Worm (Caenorhabditis elegans) whole organism, L3 larva: ENCODE measurements around the gene C48B4.9.

Source experiments
- R02D3.7 ChIP-seq: fragments of 150-350 bp; optimal IDR thresholded peaks from 2 replicates; lab custom pipeline; 2014; ENCODE audit warnings: missing biosample characterization, missing genetic modification characterization
- ama-1 ChIP-seq: fragments of 150-350 bp; optimal IDR thresholded peaks from 2 replicates; lab custom pipeline; 2018
- egl-27 ChIP-seq: sonication (generic microtip); optimal IDR thresholded peaks from 4 replicates; lab custom pipeline; 2017; ENCODE audit warnings: missing biosample characterization, missing genetic modification reagents, missing genetic modification characterization
- fos-1 ChIP-seq: fragments of 150-350 bp; optimal IDR thresholded peaks from 2 replicates; lab custom pipeline; 2014; ENCODE audit warnings: missing biosample characterization, missing genetic modification characterization
- jun-1 ChIP-seq: fragments of 150-350 bp; optimal IDR thresholded peaks from 2 replicates; lab custom pipeline; 2014; ENCODE audit warnings: missing biosample characterization, missing genetic modification reagents, missing genetic modification characterization
- lin-39 ChIP-seq: fragments of 150-350 bp; optimal IDR thresholded peaks from 2 replicates; lab custom pipeline; 2018; ENCODE audit warnings: missing biosample characterization, missing genetic modification reagents, missing genetic modification characterization
- mdl-1 ChIP-seq: fragments of 150-350 bp; optimal IDR thresholded peaks from 2 replicates; lab custom pipeline; 2014; ENCODE audit warnings: missing biosample characterization, missing genetic modification characterization
- nhr-25 ChIP-seq: sonication (generic microtip); optimal IDR thresholded peaks from 2 replicates; lab custom pipeline; 2017; ENCODE audit warnings: missing biosample characterization, missing genetic modification characterization
- nhr-77 ChIP-seq: fragments of 150-350 bp; optimal IDR thresholded peaks from 2 replicates; lab custom pipeline; 2014; ENCODE audit warnings: missing biosample characterization, missing genetic modification characterization
- pqm-1 ChIP-seq: fragments of 150-350 bp; optimal IDR thresholded peaks from 2 replicates; lab custom pipeline; 2017; ENCODE audit warnings: missing biosample characterization, missing genetic modification characterization, inconsistent platforms
- skn-1 ChIP-seq: fragments of 150-350 bp; optimal IDR thresholded peaks from 2 replicates; lab custom pipeline; 2014; ENCODE audit warnings: missing biosample characterization, missing genetic modification characterization
- snpc-4 ChIP-seq: fragments of 150-350 bp; optimal IDR thresholded peaks from 2 replicates; lab custom pipeline; 2014; ENCODE audit warnings: missing biosample characterization, missing genetic modification characterization
- unc-62 ChIP-seq: fragments of 150-350 bp; sonication (generic microtip); optimal IDR thresholded peaks from 4 replicates; lab custom pipeline; 2014; ENCODE audit warnings: missing biosample characterization, missing genetic modification reagents, missing genetic modification characterization
- zag-1 ChIP-seq: fragments of 150-350 bp; optimal IDR thresholded peaks from 2 replicates; lab custom pipeline; 2014; ENCODE audit warnings: missing biosample characterization, missing genetic modification characterization

DNA sequence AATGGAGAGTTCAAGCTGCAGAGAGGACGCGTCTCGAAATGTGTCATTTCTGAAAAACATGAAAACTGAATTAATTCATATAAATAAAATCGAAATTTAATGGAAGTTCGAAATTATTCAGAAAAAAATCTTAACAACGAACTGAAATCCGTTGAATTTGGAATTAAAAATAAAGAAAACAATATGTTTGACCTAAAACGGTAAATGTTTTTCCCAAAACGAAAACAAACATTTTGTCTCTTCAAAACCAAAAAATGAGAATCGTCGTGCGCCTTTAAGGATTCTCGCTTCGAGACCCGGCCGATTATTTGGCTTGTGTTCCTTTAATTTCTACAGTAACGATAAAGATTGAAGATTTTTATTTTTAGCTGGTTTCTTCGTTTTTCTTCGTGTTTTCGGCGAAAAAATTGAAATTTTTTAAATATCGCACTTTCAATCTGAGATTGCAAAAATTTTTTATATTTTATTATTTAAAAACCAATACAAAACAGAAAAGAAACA lies 3.7 kb downstream of the C48B4.9 start, which contains the start of gene C48B4.7:
- TF ChIP-seq ama-1 (lab: Kevin White, UChicago) (no peak), unc-62 (no peak), R02D3.7 (tag; lab: Kevin White, UChicago) (no peak), snpc-4 (tag; lab: Kevin White, UChicago) (no peak), jun-1 (no peak), mdl-1 (no peak), nhr-77 (tag; lab: Kevin White, UChicago) (no peak), egl-27 (tag; lab: Kevin White, UChicago) (no peak), fos-1 (tag; lab: Kevin White, UChicago) (no peak), nhr-25 (tag; lab: Kevin White, UChicago) (no peak), lin-39 (tag; lab: Kevin White, UChicago) (no peak), pqm-1 (no peak), zag-1 (tag; lab: Kevin White, UChicago) (no peak), skn-1 (no peak)
